Worm (Caenorhabditis elegans) whole organism, late embryonic: ENCODE data around the gene ZK218.4.

Source experiments
- T23F11.4 ChIP-seq: fragments of 200-800 bp; sonication (Bioruptor generic); optimal IDR thresholded peaks from 2 replicates; lab custom pipeline; 2018; ENCODE audit warnings: mild to moderate bottlenecking, missing genetic modification characterization, missing compliant biosample characterization
- ama-1 ChIP-seq: fragments of 150-350 bp; optimal IDR thresholded peaks from 2 replicates; lab custom pipeline; 2014
- ceh-30 ChIP-seq: fragments of 150-350 bp; optimal IDR thresholded peaks from 2 replicates; lab custom pipeline; 2014; ENCODE audit warnings: missing biosample characterization, missing genetic modification characterization
- che-1 ChIP-seq: sonication (generic microtip); optimal IDR thresholded peaks from 2 replicates; lab custom pipeline; 2016; ENCODE audit warnings: mild to moderate bottlenecking, missing genetic modification characterization, missing compliant biosample characterization
- elt-2 ChIP-seq: sonication (generic microtip); optimal IDR thresholded peaks from 2 replicates; lab custom pipeline; 2016; ENCODE audit warnings: missing genetic modification reagents, missing genetic modification characterization, missing compliant biosample characterization
- fkh-6 ChIP-seq: sonication (generic microtip); optimal IDR thresholded peaks from 2 replicates; lab custom pipeline; 2016; ENCODE audit warnings: missing genetic modification characterization, missing compliant biosample characterization
- hlh-13 ChIP-seq: fragments of 200-800 bp; sonication (Bioruptor generic); optimal IDR thresholded peaks from 2 replicates; lab custom pipeline; 2018; ENCODE audit warnings: mild to moderate bottlenecking, missing genetic modification characterization, missing compliant biosample characterization
- hlh-15 ChIP-seq: sonication (generic microtip); optimal IDR thresholded peaks from 2 replicates; lab custom pipeline; 2016; ENCODE audit warnings: missing genetic modification characterization, missing compliant biosample characterization
- pag-3 ChIP-seq: sonication (generic microtip); optimal IDR thresholded peaks from 2 replicates; lab custom pipeline; 2016; ENCODE audit warnings: missing compliant biosample characterization, missing genetic modification characterization, borderline replicate concordance
- pha-4 ChIP-seq: fragments of 150-350 bp; optimal IDR thresholded peaks from 2 replicates; lab custom pipeline; 2018; ENCODE audit warnings: missing biosample characterization, missing genetic modification reagents, missing genetic modification characterization
- pqm-1 ChIP-seq: sonication (generic microtip); optimal IDR thresholded peaks from 2 replicates; lab custom pipeline; 2016; ENCODE audit warnings: missing genetic modification characterization, missing compliant biosample characterization
- rnt-1 ChIP-seq: sonication (generic microtip); optimal IDR thresholded peaks from 2 replicates; lab custom pipeline; 2016; ENCODE audit warnings: missing genetic modification characterization, missing compliant biosample characterization
- tbx-2 ChIP-seq: sonication (generic microtip); optimal IDR thresholded peaks from 2 replicates; lab custom pipeline; 2016; ENCODE audit warnings: missing genetic modification characterization, missing compliant biosample characterization
- unc-86 ChIP-seq: sonication (generic microtip); optimal IDR thresholded peaks from 2 replicates; lab custom pipeline; 2016; ENCODE audit warnings: missing genetic modification characterization, missing compliant biosample characterization

ce11 chrV:17098669-17099068 is at the start of gene ZK218.4, which contains the start of gene ZK218.3:
- TF ChIP-seq tbx-2 (tag; lab: Kevin White, UChicago) (no peak), T23F11.4 (no peak), fkh-6 (no peak), hlh-15 (tag; lab: Kevin White, UChicago) (no peak), hlh-13 (GFP tag; lab: Kevin White, UChicago) (no peak), ceh-30 (tag; lab: Kevin White, UChicago) (no peak), elt-2 (no peak), pqm-1 (tag; lab: Kevin White, UChicago) (no peak), che-1 (no peak), unc-86 (tag; lab: Kevin White, UChicago) (no peak), rnt-1 (tag; lab: Kevin White, UChicago) (no peak), pag-3 (tag; lab: Kevin White, UChicago) (no peak), pha-4 (no peak), ama-1 (lab: Kevin White, UChicago) (no peak)
